Worm (Caenorhabditis elegans): ENCODE measurements around the gene EEED8.15.

The EEED8.15 gene

DNA sequence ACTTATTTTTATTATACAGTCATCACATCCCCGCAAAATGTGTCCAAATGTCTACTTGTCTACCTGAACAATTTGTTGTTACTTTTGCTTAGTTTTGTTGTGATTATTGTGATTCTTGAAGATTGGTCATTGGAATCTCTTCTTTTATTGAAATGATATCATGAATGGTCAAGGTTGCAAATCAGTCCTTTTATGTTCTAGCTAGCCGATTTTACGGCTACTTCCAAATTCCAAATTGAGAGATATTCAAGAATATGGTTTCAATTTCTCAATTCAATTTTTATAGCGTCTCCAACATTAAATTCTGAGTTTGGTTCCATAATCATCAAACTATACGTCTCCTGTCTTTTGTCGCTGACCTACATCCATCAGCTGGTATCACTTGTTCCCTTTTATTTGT lies 32.2 kb downstream of the EEED8.15 start:
- no peak for TF ChIP-seq hnd-1 (tag; optimal IDR thresholded peaks at IDR 0.05)
- TF ChIP-seq ets-7 (tag; optimal IDR thresholded peaks at IDR 0.05) = no peak
- no peak for TF ChIP-seq hmg-4 (GFP tag; optimal IDR thresholded peaks at IDR 0.05)
- TF ChIP-seq tbx-11 (GFP tag; IDR thresholded peaks at IDR 0.05) = no peak
- TF ChIP-seq tbx-37 (GFP tag; conservative IDR thresholded peaks at IDR 0.05) = no peak
- no peak for TF ChIP-seq hmbx-1 (tag; optimal IDR thresholded peaks at IDR 0.05)
- no peak for TF ChIP-seq B0310.2 (tag; optimal IDR thresholded peaks at IDR 0.05)
- TF ChIP-seq F13C5.2 (tag; optimal IDR thresholded peaks at IDR 0.05) = no peak
- TF ChIP-seq ama-1 (optimal IDR thresholded peaks at IDR 0.05) = no peak
- no peak for TF ChIP-seq pes-1 (GFP tag; IDR thresholded peaks at IDR 0.05)
- no peak for TF ChIP-seq sea-1 (GFP tag; conservative IDR thresholded peaks at IDR 0.05)
- TF ChIP-seq tra-4 (tag; optimal IDR thresholded peaks at IDR 0.05) = no peak
- no peak for TF ChIP-seq ceh-36 (tag; optimal IDR thresholded peaks at IDR 0.05)
- TF ChIP-seq aly-1 (tag; optimal IDR thresholded peaks at IDR 0.05) = no peak
- no peak for TF ChIP-seq flt-1 (GFP tag; IDR thresholded peaks at IDR 0.05)
- no peak for TF ChIP-seq ceh-13 (GFP tag; optimal IDR thresholded peaks at IDR 0.05)

- TF ChIP-seq ets-7 (tag; optimal IDR thresholded peaks at IDR 0.05) = no peak
- no peak for TF ChIP-seq ceh-36 (tag; optimal IDR thresholded peaks at IDR 0.05)
- no peak for TF ChIP-seq aly-1 (tag; optimal IDR thresholded peaks at IDR 0.05)
- TF ChIP-seq ceh-13 (GFP tag; optimal IDR thresholded peaks at IDR 0.05) = no peak
- no peak for TF ChIP-seq pes-1 (GFP tag; IDR thresholded peaks at IDR 0.05)
- no peak for TF ChIP-seq hnd-1 (tag; optimal IDR thresholded peaks at IDR 0.05)
- no peak for TF ChIP-seq tbx-11 (GFP tag; IDR thresholded peaks at IDR 0.05)
- no peak for TF ChIP-seq B0310.2 (tag; optimal IDR thresholded peaks at IDR 0.05)
- TF ChIP-seq F13C5.2 (tag; optimal IDR thresholded peaks at IDR 0.05) = no peak
- no peak for TF ChIP-seq ama-1 (optimal IDR thresholded peaks at IDR 0.05)
- no peak for TF ChIP-seq hmg-4 (GFP tag; optimal IDR thresholded peaks at IDR 0.05)
- TF ChIP-seq sea-1 (GFP tag; conservative IDR thresholded peaks at IDR 0.05) = no peak
- TF ChIP-seq flt-1 (GFP tag; IDR thresholded peaks at IDR 0.05) = no peak
- TF ChIP-seq hmbx-1 (tag; optimal IDR thresholded peaks at IDR 0.05) = no peak
- TF ChIP-seq tra-4 (tag; optimal IDR thresholded peaks at IDR 0.05) = no peak
- TF ChIP-seq tbx-37 (GFP tag; conservative IDR thresholded peaks at IDR 0.05) = no peak
- no peak for TF ChIP-seq scrt-1 (GFP tag; IDR thresholded peaks at IDR 0.05)
These were observed 34.5 kb downstream of the EEED8.15 start, which contains the start of gene dhs-5 for ce11 chrII:5453547-5453946. TSS of gene dhs-5 (plus strand) at chrII:5453847.

ce11 chrII:5455650-5456355 lies 36.8 kb downstream of the EEED8.15 start, which contains the start of gene daz-1:
TSS of gene daz-1 (plus strand) at chrII:5456305.
- TF ChIP-seq pes-1 (GFP tag; IDR thresholded peaks at IDR 0.05) = no peak
- no peak for TF ChIP-seq tbx-37 (GFP tag; conservative IDR thresholded peaks at IDR 0.05)
- TF ChIP-seq ets-7 (tag; optimal IDR thresholded peaks at IDR 0.05) = no peak
- TF ChIP-seq F13C5.2 (tag; optimal IDR thresholded peaks at IDR 0.05) = no peak
- no peak for TF ChIP-seq ceh-36 (tag; optimal IDR thresholded peaks at IDR 0.05)
- TF ChIP-seq hmg-4 (GFP tag; optimal IDR thresholded peaks at IDR 0.05) = no peak
- TF ChIP-seq ceh-13 (GFP tag; optimal IDR thresholded peaks at IDR 0.05) = no peak
- no peak for TF ChIP-seq tbx-11 (GFP tag; IDR thresholded peaks at IDR 0.05)
- no peak for TF ChIP-seq ama-1 (optimal IDR thresholded peaks at IDR 0.05)
- no peak for TF ChIP-seq scrt-1 (GFP tag; IDR thresholded peaks at IDR 0.05)
- TF ChIP-seq hmbx-1 (tag; optimal IDR thresholded peaks at IDR 0.05) = no peak
- TF ChIP-seq sea-1 (GFP tag; conservative IDR thresholded peaks at IDR 0.05) = no peak
- no peak for TF ChIP-seq aly-1 (tag; optimal IDR thresholded peaks at IDR 0.05)
- TF ChIP-seq B0310.2 (tag; optimal IDR thresholded peaks at IDR 0.05) = no peak
- no peak for TF ChIP-seq tra-4 (tag; optimal IDR thresholded peaks at IDR 0.05)
- no peak for TF ChIP-seq hnd-1 (tag; optimal IDR thresholded peaks at IDR 0.05)
- TF ChIP-seq flt-1 (GFP tag; IDR thresholded peaks at IDR 0.05) = no peak

- TF ChIP-seq hmg-4 (GFP tag; optimal IDR thresholded peaks at IDR 0.05) (no peak), hnd-1 (tag; optimal IDR thresholded peaks at IDR 0.05) (no peak), flt-1 (GFP tag; IDR thresholded peaks at IDR 0.05) (no peak), tbx-37 (GFP tag; conservative IDR thresholded peaks at IDR 0.05) (no peak), ets-7 (tag; optimal IDR thresholded peaks at IDR 0.05) (no peak), tbx-11 (GFP tag; IDR thresholded peaks at IDR 0.05) (no peak), ceh-36 (tag; optimal IDR thresholded peaks at IDR 0.05) (no peak), sea-1 (GFP tag; conservative IDR thresholded peaks at IDR 0.05) (no peak), ceh-13 (GFP tag; optimal IDR thresholded peaks at IDR 0.05) (no peak), F13C5.2 (tag; optimal IDR thresholded peaks at IDR 0.05) (no peak), aly-1 (tag; optimal IDR thresholded peaks at IDR 0.05) (no peak), ama-1 (optimal IDR thresholded peaks at IDR 0.05) (no peak)
These were observed 39.8 kb downstream of the EEED8.15 start for ce11 chrII:5458683-5459410.

ce11 chrII:5459534-5459933 lies 40.5 kb downstream of the EEED8.15 start:
- no peak for TF ChIP-seq hmg-4 (GFP tag; optimal IDR thresholded peaks at IDR 0.05)
- TF ChIP-seq ceh-13 (GFP tag; optimal IDR thresholded peaks at IDR 0.05) = no peak
- TF ChIP-seq tbx-37 (GFP tag; conservative IDR thresholded peaks at IDR 0.05) = no peak
- no peak for TF ChIP-seq B0310.2 (tag; optimal IDR thresholded peaks at IDR 0.05)
- no peak for TF ChIP-seq flt-1 (GFP tag; IDR thresholded peaks at IDR 0.05)
- no peak for TF ChIP-seq ets-7 (tag; optimal IDR thresholded peaks at IDR 0.05)
- no peak for TF ChIP-seq tbx-11 (GFP tag; IDR thresholded peaks at IDR 0.05)
- no peak for TF ChIP-seq ceh-36 (tag; optimal IDR thresholded peaks at IDR 0.05)
- TF ChIP-seq sea-1 (GFP tag; conservative IDR thresholded peaks at IDR 0.05) = no peak
- no peak for TF ChIP-seq hmbx-1 (tag; optimal IDR thresholded peaks at IDR 0.05)
- TF ChIP-seq F13C5.2 (tag; optimal IDR thresholded peaks at IDR 0.05) = no peak
- no peak for TF ChIP-seq hnd-1 (tag; optimal IDR thresholded peaks at IDR 0.05)
- TF ChIP-seq tra-4 (tag; optimal IDR thresholded peaks at IDR 0.05) = no peak
- no peak for TF ChIP-seq ama-1 (optimal IDR thresholded peaks at IDR 0.05)
- TF ChIP-seq aly-1 (tag; optimal IDR thresholded peaks at IDR 0.05) = no peak
- TF ChIP-seq scrt-1 (GFP tag; IDR thresholded peaks at IDR 0.05) = no peak
- no peak for TF ChIP-seq pes-1 (GFP tag; IDR thresholded peaks at IDR 0.05)

DNA sequence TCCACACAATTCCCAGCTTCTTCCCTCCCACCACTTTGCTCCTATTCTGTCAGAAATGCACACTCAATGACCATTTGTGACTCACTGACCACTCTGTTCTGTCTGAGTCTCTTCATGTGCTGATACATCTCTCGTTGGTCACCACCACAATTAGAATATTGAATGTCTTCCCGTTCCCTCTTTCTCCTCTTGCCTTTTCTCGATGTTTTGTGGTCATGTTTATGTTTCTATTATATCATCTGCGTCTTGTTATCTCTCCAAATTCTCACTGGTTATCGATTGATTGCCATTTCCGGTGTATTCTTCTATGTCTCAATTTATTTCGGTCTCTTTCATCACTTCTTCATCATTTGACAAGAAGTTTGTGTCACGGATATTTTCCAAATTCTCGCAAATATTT lies 41.9 kb downstream of the EEED8.15 start:
- no peak for TF ChIP-seq F13C5.2 (tag; optimal IDR thresholded peaks at IDR 0.05)
- TF ChIP-seq sea-1 (GFP tag; conservative IDR thresholded peaks at IDR 0.05) = no peak
- no peak for TF ChIP-seq tbx-11 (GFP tag; IDR thresholded peaks at IDR 0.05)
- TF ChIP-seq ceh-36 (tag; optimal IDR thresholded peaks at IDR 0.05) = no peak
- no peak for TF ChIP-seq hmbx-1 (tag; optimal IDR thresholded peaks at IDR 0.05)
- no peak for TF ChIP-seq hnd-1 (tag; optimal IDR thresholded peaks at IDR 0.05)
- TF ChIP-seq tra-4 (tag; optimal IDR thresholded peaks at IDR 0.05) = no peak
- TF ChIP-seq tbx-37 (GFP tag; conservative IDR thresholded peaks at IDR 0.05) = no peak
- no peak for TF ChIP-seq B0310.2 (tag; optimal IDR thresholded peaks at IDR 0.05)
- TF ChIP-seq aly-1 (tag; optimal IDR thresholded peaks at IDR 0.05) = no peak
- TF ChIP-seq hmg-4 (GFP tag; optimal IDR thresholded peaks at IDR 0.05) = no peak
- TF ChIP-seq ama-1 (optimal IDR thresholded peaks at IDR 0.05) = no peak
- TF ChIP-seq ets-7 (tag; optimal IDR thresholded peaks at IDR 0.05) = no peak
- TF ChIP-seq ceh-13 (GFP tag; optimal IDR thresholded peaks at IDR 0.05) = no peak
